Fruit fly (Drosophila melanogaster) whole organism, embryonic: ENCODE measurements around the gene hll.

ENCODE experiments used
- CG1024 ChIP-seq: fragments of 200-800 bp; sonication (Bioruptor generic); IDR thresholded peaks from 2 replicates; pipeline ENCODE4 v1.3.6; 2022; ENCODE audit warnings: missing biosample characterization, missing genetic modification characterization
- CG10565 ChIP-seq: fragments of 200-800 bp; sonication (Bioruptor generic); optimal IDR thresholded peaks from 3 replicates; lab custom pipeline; 2016; ENCODE audit warnings: missing biosample characterization, mild to moderate bottlenecking, missing genetic modification characterization
- CG1603 ChIP-seq: fragments of 200-800 bp; sonication (Bioruptor generic); optimal IDR thresholded peaks from 2 replicates; lab custom pipeline; 2019; ENCODE audit warnings: missing biosample characterization, mild to moderate bottlenecking, missing genetic modification characterization, moderate library complexity
- CG17385 ChIP-seq: fragments of 200-800 bp; sonication (Bioruptor generic); optimal IDR thresholded peaks from 3 replicates; lab custom pipeline; 2018; ENCODE audit warnings: missing biosample characterization, mild to moderate bottlenecking, missing genetic modification characterization
- Fer3 ChIP-seq: fragments of 200-800 bp; sonication (Bioruptor generic); optimal IDR thresholded peaks from 2 replicates; lab custom pipeline; 2018; ENCODE audit warnings: missing biosample characterization, mild to moderate bottlenecking, missing genetic modification characterization, moderate library complexity
- Max ChIP-seq: fragments of 200-800 bp; sonication (Bioruptor generic); optimal IDR thresholded peaks from 2 replicates; lab custom pipeline; 2016; ENCODE audit warnings: missing biosample characterization, mild to moderate bottlenecking, missing genetic modification characterization
- ab ChIP-seq: fragments of 200-800 bp; sonication (Bioruptor generic); optimal IDR thresholded peaks from 2 replicates; lab custom pipeline; 2016; ENCODE audit warnings: missing biosample characterization, missing genetic modification characterization

- TF ChIP-seq CG10565 (GFP tag; lab: Kevin White, UChicago) (no peak), CG1024 (GFP tag; lab: Robert Waterston, UW) (no peak), Fer3 (tag; lab: Kevin White, UChicago) (no peak), ab (GFP tag; lab: Kevin White, UChicago) (no peak), Max (GFP tag; lab: Kevin White, UChicago) (no peak), CG17385 (GFP tag; lab: Kevin White, UChicago) (no peak), CG1603 (no peak)
Observed at dm6 chr2L:14038718-14039117, 11.9 kb downstream of the hll start.
